Fruit fly (Drosophila melanogaster) whole organism, prepupa: ENCODE data around the gene Ubx.

Experiments
- CG11762 ChIP-seq: fragments of 200-800 bp; sonication (Bioruptor generic); optimal IDR thresholded peaks from 3 replicates; lab custom pipeline; 2016; ENCODE audit warnings: missing biosample characterization, missing genetic modification characterization; ENCODE audit not compliant: insufficient read depth
- CG1621 ChIP-seq: fragments of 200-800 bp; sonication (Bioruptor generic); optimal IDR thresholded peaks from 3 replicates; lab custom pipeline; 2018; ENCODE audit warnings: missing biosample characterization, mild to moderate bottlenecking, missing genetic modification characterization
- CG3032 ChIP-seq: fragments of 200-800 bp; optimal IDR thresholded peaks from 2 replicates; lab custom pipeline; 2019; ENCODE audit warnings: missing biosample characterization, mild to moderate bottlenecking, missing genetic modification characterization, moderate library complexity
- CG32006 ChIP-seq: fragments of 200-800 bp; sonication (Bioruptor generic); optimal IDR thresholded peaks from 3 replicates; lab custom pipeline; 2017; ENCODE audit warnings: missing biosample characterization, mild to moderate bottlenecking, missing genetic modification characterization
- CG6276 ChIP-seq: fragments of 200-800 bp; sonication (Bioruptor generic); optimal IDR thresholded peaks from 2 replicates; lab custom pipeline; 2017; ENCODE audit warnings: missing biosample characterization, mild to moderate bottlenecking, missing genetic modification characterization
- CG6808 ChIP-seq: fragments of 200-800 bp; sonication (Bioruptor generic); optimal IDR thresholded peaks from 3 replicates; lab custom pipeline; 2017; ENCODE audit warnings: missing biosample characterization, missing genetic modification characterization, mild to moderate bottlenecking, moderate library complexity, missing genetic modification reagents
- CG6854 ChIP-seq: fragments of 200-800 bp; sonication (Bioruptor generic); optimal IDR thresholded peaks from 2 replicates; lab custom pipeline; 2017; ENCODE audit warnings: missing biosample characterization, mild to moderate bottlenecking, missing genetic modification characterization
- CG7368 ChIP-seq: fragments of 200-800 bp; sonication (Bioruptor generic); optimal IDR thresholded peaks from 3 replicates; lab custom pipeline; 2016; ENCODE audit warnings: missing biosample characterization, missing genetic modification characterization
- CG8119 ChIP-seq: fragments of 200-800 bp; sonication (Bioruptor generic); IDR thresholded peaks from 3 replicates; pipeline ENCODE4 v1.3.6; 2022; ENCODE audit warnings: missing biosample characterization, missing genetic modification characterization
- CG8319 ChIP-seq: fragments of 200-800 bp; sonication (Bioruptor generic); optimal IDR thresholded peaks from 3 replicates; lab custom pipeline; 2016; ENCODE audit warnings: missing biosample characterization, missing genetic modification characterization
- CG8632 ChIP-seq: fragments of 200-800 bp; sonication (Bioruptor generic); optimal IDR thresholded peaks from 3 replicates; lab custom pipeline; 2016; ENCODE audit warnings: missing biosample characterization, missing genetic modification characterization
- CG9139 ChIP-seq: fragments of 200-800 bp; sonication (Bioruptor generic); optimal IDR thresholded peaks from 3 replicates; lab custom pipeline; 2017; ENCODE audit warnings: missing biosample characterization, mild to moderate bottlenecking, missing genetic modification characterization
- Eip75B ChIP-seq: fragments of 200-800 bp; sonication (Bioruptor generic); optimal IDR thresholded peaks from 3 replicates; lab custom pipeline; 2016; ENCODE audit warnings: missing biosample characterization, missing genetic modification characterization
- Eip78C ChIP-seq: fragments of 200-800 bp; sonication (Bioruptor generic); peaks from one replicate; lab custom pipeline; 2016; ENCODE audit warnings: missing biosample characterization, missing genetic modification characterization
- Eip93F ChIP-seq: fragments of 200-800 bp; sonication (Bioruptor generic); optimal IDR thresholded peaks from 2 replicates; lab custom pipeline; 2016; ENCODE audit warnings: missing biosample characterization, mild to moderate bottlenecking, missing genetic modification characterization
- Ets21C ChIP-seq: fragments of 200-800 bp; sonication (Bioruptor generic); optimal IDR thresholded peaks from 3 replicates; lab custom pipeline; 2016; ENCODE audit warnings: missing biosample characterization, missing genetic modification characterization
- Gug ChIP-seq: fragments of 200-800 bp; sonication (Bioruptor generic); IDR thresholded peaks from 2 replicates; pipeline ENCODE4 v1.3.6; 2022; ENCODE audit warnings: missing biosample characterization, missing genetic modification characterization
- Hr38 ChIP-seq: sonication (Bioruptor generic); optimal IDR thresholded peaks from 2 replicates; lab custom pipeline; 2016; ENCODE audit warnings: missing biosample characterization, missing genetic modification characterization
- Hr39 ChIP-seq: fragments of 200-800 bp; sonication (Bioruptor generic); optimal IDR thresholded peaks from 2 replicates; lab custom pipeline; 2016; ENCODE audit warnings: missing biosample characterization, missing genetic modification characterization
- Hr4 ChIP-seq: fragments of 200-800 bp; sonication (Bioruptor generic); optimal IDR thresholded peaks from 3 replicates; lab custom pipeline; 2016; ENCODE audit warnings: missing biosample characterization, missing genetic modification characterization
- Lpt ChIP-seq: fragments of 200-800 bp; sonication (Bioruptor generic); optimal IDR thresholded peaks from 3 replicates; lab custom pipeline; 2016; ENCODE audit warnings: missing biosample characterization, missing genetic modification characterization
- OdsH ChIP-seq: fragments of 200-800 bp; sonication (Bioruptor generic); optimal IDR thresholded peaks from 3 replicates; lab custom pipeline; 2016; ENCODE audit warnings: missing biosample characterization, missing genetic modification characterization
- Smox ChIP-seq: fragments of 200-800 bp; sonication (Bioruptor generic); optimal IDR thresholded peaks from 3 replicates; lab custom pipeline; 2016; ENCODE audit warnings: missing biosample characterization, missing genetic modification characterization
- Sox102F ChIP-seq: fragments of 200-800 bp; sonication (Bioruptor generic); optimal IDR thresholded peaks from 2 replicates; lab custom pipeline; 2016; ENCODE audit warnings: missing biosample characterization, mild to moderate bottlenecking, missing genetic modification characterization
- Sox14 ChIP-seq: fragments of 200-800 bp; sonication (Bioruptor generic); optimal IDR thresholded peaks from 3 replicates; lab custom pipeline; 2016; ENCODE audit warnings: missing biosample characterization, missing genetic modification characterization
- Sox15 ChIP-seq: fragments of 200-800 bp; sonication (Bioruptor generic); optimal IDR thresholded peaks from 3 replicates; lab custom pipeline; 2016; ENCODE audit warnings: missing biosample characterization, missing genetic modification characterization
- achi ChIP-seq: fragments of 200-800 bp; sonication (Bioruptor generic); optimal IDR thresholded peaks from 3 replicates; lab custom pipeline; 2016; ENCODE audit warnings: missing biosample characterization, missing genetic modification characterization
- acj6 ChIP-seq: fragments of 200-800 bp; sonication (Bioruptor generic); optimal IDR thresholded peaks from 3 replicates; lab custom pipeline; 2016; ENCODE audit warnings: missing biosample characterization, missing genetic modification characterization
- cyc ChIP-seq: fragments of 200-800 bp; sonication (Bioruptor generic); optimal IDR thresholded peaks from 3 replicates; lab custom pipeline; 2016; ENCODE audit warnings: missing biosample characterization, missing genetic modification characterization
- dac ChIP-seq: fragments of 200-800 bp; sonication (Bioruptor generic); optimal IDR thresholded peaks from 2 replicates; lab custom pipeline; 2017; ENCODE audit warnings: missing biosample characterization, mild to moderate bottlenecking, missing genetic modification characterization
- dsx ChIP-seq: fragments of 200-800 bp; optimal IDR thresholded peaks from 3 replicates; lab custom pipeline; 2019; ENCODE audit warnings: missing biosample characterization, mild to moderate bottlenecking, missing genetic modification characterization, moderate library complexity; ENCODE audit not compliant: poor library complexity, severe bottlenecking
- eg ChIP-seq: fragments of 200-800 bp; sonication (Bioruptor generic); IDR thresholded peaks from 3 replicates; pipeline ENCODE4 v1.3.6; 2022; ENCODE audit warnings: missing biosample characterization, missing genetic modification characterization
- esn ChIP-seq: fragments of 200-800 bp; sonication (Bioruptor generic); optimal IDR thresholded peaks from 2 replicates; lab custom pipeline; 2016; ENCODE audit warnings: missing biosample characterization, mild to moderate bottlenecking, missing genetic modification characterization, moderate library complexity
- fkh ChIP-seq: fragments of 200-800 bp; sonication (Bioruptor generic); optimal IDR thresholded peaks from 3 replicates; lab custom pipeline; 2017; ENCODE audit warnings: missing biosample characterization, mild to moderate bottlenecking, missing genetic modification characterization, moderate library complexity
- lz ChIP-seq: fragments of 200-800 bp; sonication (Bioruptor generic); optimal IDR thresholded peaks from 3 replicates; lab custom pipeline; 2016; ENCODE audit warnings: missing biosample characterization, missing genetic modification characterization
- net ChIP-seq: fragments of 200-800 bp; sonication (Bioruptor generic); optimal IDR thresholded peaks from 3 replicates; lab custom pipeline; 2016; ENCODE audit warnings: missing biosample characterization, missing genetic modification characterization
- pdm3 ChIP-seq: fragments of 200-800 bp; sonication (Bioruptor generic); optimal IDR thresholded peaks from 3 replicates; lab custom pipeline; 2016; ENCODE audit warnings: missing biosample characterization, missing genetic modification characterization
- ss ChIP-seq, 2 experiments: fragments of 200-800 bp; sonication (Bioruptor generic); optimal IDR thresholded peaks; 2 replicates in 1 of 2; 3 replicates in 1 of 2; lab custom pipeline; 2017 to 2018; ENCODE audit warnings: mild to moderate bottlenecking in 2 of 2, missing biosample characterization in 2 of 2, missing genetic modification characterization in 2 of 2, moderate library complexity in 1 of 2
- svp ChIP-seq: fragments of 200-800 bp; sonication (Bioruptor generic); peaks from one replicate; lab custom pipeline; 2016; ENCODE audit warnings: missing biosample characterization, missing genetic modification characterization
- topi ChIP-seq: fragments of 200-800 bp; sonication (Bioruptor generic); optimal IDR thresholded peaks from 3 replicates; lab custom pipeline; 2016; ENCODE audit warnings: missing biosample characterization, missing genetic modification characterization
- vri ChIP-seq: fragments of 200-800 bp; sonication (Bioruptor generic); optimal IDR thresholded peaks from 3 replicates; lab custom pipeline; 2016; ENCODE audit warnings: missing biosample characterization, mild to moderate bottlenecking, missing genetic modification characterization

Gene Ubx

dm6 chr3R:16672213-16672706 lies 62.0 kb downstream of the Ubx start:
- TF ChIP-seq Eip78C (no peak), svp (GFP tag; lab: Kevin White, UChicago) (peak; percentile 1), Hr38 (GFP tag; lab: Kevin White, UChicago) (no peak)

dm6 chr3R:16664144-16664825 lies 69.9 kb downstream of the Ubx start:
- TF ChIP-seq Hr39 (GFP tag; lab: Kevin White, UChicago) (no peak), CG32006 (GFP tag; lab: Kevin White, UChicago) (no peak), Eip93F (GFP tag; lab: Kevin White, UChicago) (no peak), acj6 (no peak), Lpt (GFP tag; lab: Kevin White, UChicago) (no peak), CG6276 (GFP tag; lab: Kevin White, UChicago) (no peak), ss (GFP tag; optimal IDR thresholded peaks at IDR 0.05; lab: Kevin White, UChicago) (no peak), pdm3 (GFP tag; lab: Kevin White, UChicago) (no peak), Sox14 (GFP tag; lab: Kevin White, UChicago) (no peak), CG8119 (GFP tag; lab: Robert Waterston, UW) (no peak), CG1621 (no peak), svp (GFP tag; lab: Kevin White, UChicago) (no peak), topi (GFP tag; lab: Kevin White, UChicago) (no peak)

dm6 chr3R:16661693-16662092 lies 72.5 kb downstream of the Ubx start:
- peak; percentile 39 for TF ChIP-seq svp (GFP tag; lab: Kevin White, UChicago)
- no peak for TF ChIP-seq Eip75B

dm6 chr3R:16655494-16656493 lies 78.4 kb downstream of the Ubx start, which contains the start of gene modSP:
Gene modSP, minus strand, starts transcription at chr3R:16655662.
- no peak for TF ChIP-seq CG8632 (GFP tag; lab: Kevin White, UChicago)
- peak; percentile 88 for TF ChIP-seq Eip78C
- peak; percentile 68 for TF ChIP-seq Hr39 (GFP tag; lab: Kevin White, UChicago)
- TF ChIP-seq lz (GFP tag; lab: Kevin White, UChicago): peak; percentile 70
- peak; percentile 25 for TF ChIP-seq CG3032 (tag; lab: Kevin White, UChicago)
- no peak for TF ChIP-seq CG6276 (GFP tag; lab: Kevin White, UChicago)
- peak; percentile 52 for TF ChIP-seq cyc
- peak; percentile 37 for TF ChIP-seq Ets21C (GFP tag; lab: Kevin White, UChicago)
- peak; percentile 61 for TF ChIP-seq Eip75B
- peak; percentile 19 for TF ChIP-seq net (GFP tag; lab: Kevin White, UChicago)
- no peak for TF ChIP-seq CG8319 (GFP tag; lab: Kevin White, UChicago)
- TF ChIP-seq CG6808 (GFP tag; lab: Kevin White, UChicago): peak; percentile 59
- TF ChIP-seq Sox15 (GFP tag; lab: Kevin White, UChicago): peak; percentile 29
- peak; percentile 68 for TF ChIP-seq esn
- TF ChIP-seq achi (GFP tag; lab: Kevin White, UChicago): peak; percentile 50
- TF ChIP-seq vri (GFP tag; lab: Kevin White, UChicago): peak; percentile 51
- TF ChIP-seq eg (GFP tag; lab: Robert Waterston, UW): no peak
- no peak for TF ChIP-seq CG11762 (GFP tag; lab: Kevin White, UChicago)
- TF ChIP-seq Sox102F (GFP tag; lab: Kevin White, UChicago): peak; percentile 64
- TF ChIP-seq dsx (GFP tag; lab: Kevin White, UChicago): peak; percentile 20
- no peak for TF ChIP-seq Eip93F (GFP tag; lab: Kevin White, UChicago)
- TF ChIP-seq fkh (GFP tag; lab: Kevin White, UChicago): peak; percentile 59
- TF ChIP-seq dac (GFP tag; lab: Kevin White, UChicago): no peak
- TF ChIP-seq CG7368 (GFP tag; lab: Kevin White, UChicago): peak; percentile 18
- peak; percentile 55 for TF ChIP-seq Sox14 (GFP tag; lab: Kevin White, UChicago)
- TF ChIP-seq svp (GFP tag; lab: Kevin White, UChicago): peak; percentile 87
- TF ChIP-seq Smox: peak; percentile 49
- TF ChIP-seq CG9139 (GFP tag; lab: Kevin White, UChicago): peak; percentile 63
- TF ChIP-seq Hr4 (GFP tag; lab: Kevin White, UChicago): peak; percentile 57
- TF ChIP-seq CG6854 (GFP tag; lab: Kevin White, UChicago): peak; percentile 59
- TF ChIP-seq Gug (GFP tag; lab: Robert Waterston, UW): no peak; the same call in 1 of the 2 replicates
- peak; percentile 47 for TF ChIP-seq OdsH (GFP tag; lab: Kevin White, UChicago)
- peak; percentile 48 for TF ChIP-seq CG32006 (GFP tag; lab: Kevin White, UChicago)
